Fruit fly (Drosophila melanogaster) whole organism, embryonic: ENCODE data around the gene pros.

ENCODE experiments used
- Atf6 ChIP-seq: fragments of 200-800 bp; sonication (Bioruptor generic); IDR thresholded peaks from 2 replicates; pipeline ENCODE4 v1.3.6; 2022; ENCODE audit warnings: missing biosample characterization, missing genetic modification characterization
- CG10654 ChIP-seq: fragments of 200-800 bp; sonication (Bioruptor generic); optimal IDR thresholded peaks from 2 replicates; lab custom pipeline; 2016; ENCODE audit warnings: missing biosample characterization, missing genetic modification characterization
- CG10979 ChIP-seq: fragments of 200-800 bp; sonication (Bioruptor generic); optimal IDR thresholded peaks from 2 replicates; lab custom pipeline; 2018; ENCODE audit warnings: missing biosample characterization, mild to moderate bottlenecking, missing genetic modification characterization, moderate library complexity
- CG12659 ChIP-seq: fragments of 200-800 bp; sonication (Bioruptor generic); optimal IDR thresholded peaks from 3 replicates; lab custom pipeline; 2017; ENCODE audit warnings: mild to moderate bottlenecking, missing biosample characterization, missing genetic modification reagents, missing genetic modification characterization
- CG12769 ChIP-seq: fragments of 200-800 bp; sonication (Bioruptor generic); optimal IDR thresholded peaks from 2 replicates; lab custom pipeline; 2019; ENCODE audit warnings: missing biosample characterization, mild to moderate bottlenecking, missing genetic modification characterization, moderate library complexity
- CG13287 ChIP-seq: fragments of 200-800 bp; sonication (Bioruptor generic); IDR thresholded peaks from 2 replicates; pipeline ENCODE4 v1.3.6; 2022; ENCODE audit warnings: missing biosample characterization, missing genetic modification characterization; ENCODE audit not compliant: partially characterized antibody
- CG14441 ChIP-seq: fragments of 200-800 bp; sonication (Bioruptor generic); IDR thresholded peaks from 2 replicates; pipeline ENCODE4 v1.3.6; 2022; ENCODE audit warnings: missing biosample characterization, missing genetic modification characterization
- CG16779 ChIP-seq: fragments of 200-800 bp; sonication (Bioruptor generic); IDR thresholded peaks from 2 replicates; pipeline ENCODE4 v1.3.6; 2022; ENCODE audit warnings: missing biosample characterization, missing genetic modification characterization
- CG2202 ChIP-seq: fragments of 200-800 bp; sonication (Bioruptor generic); optimal IDR thresholded peaks from 2 replicates; lab custom pipeline; 2018; ENCODE audit warnings: missing biosample characterization, mild to moderate bottlenecking, missing genetic modification characterization
- CG2875 ChIP-seq: fragments of 200-800 bp; sonication (Bioruptor generic); optimal IDR thresholded peaks from 2 replicates; lab custom pipeline; 2017; ENCODE audit warnings: missing biosample characterization, mild to moderate bottlenecking, missing genetic modification characterization, missing genetic modification reagents
- CG3163 ChIP-seq: fragments of 200-800 bp; sonication (Bioruptor generic); optimal IDR thresholded peaks from 3 replicates; lab custom pipeline; 2016; ENCODE audit warnings: missing biosample characterization, missing genetic modification characterization
- CG6765 ChIP-seq: fragments of 200-800 bp; sonication (Bioruptor generic); optimal IDR thresholded peaks from 3 replicates; lab custom pipeline; 2017; ENCODE audit warnings: missing biosample characterization, mild to moderate bottlenecking, missing genetic modification characterization
- CG8290 ChIP-seq, 3 experiments: fragments of 200-800 bp; sonication (Bioruptor generic); optimal IDR thresholded peaks; 2 replicates each; lab custom pipeline; 2016 to 2019; ENCODE audit warnings: missing biosample characterization in 3 of 3, missing genetic modification characterization in 3 of 3, mild to moderate bottlenecking in 2 of 3, moderate library complexity in 1 of 3
- CG9876 ChIP-seq: fragments of 200-800 bp; sonication (Bioruptor generic); optimal IDR thresholded peaks from 2 replicates; lab custom pipeline; 2016; ENCODE audit warnings: missing biosample characterization, missing genetic modification characterization
- CkIIα-i1 ChIP-seq: fragments of 200-800 bp; sonication (Bioruptor generic); IDR thresholded peaks from 2 replicates; pipeline ENCODE4 v1.3.6; 2022; ENCODE audit warnings: missing biosample characterization, missing genetic modification characterization
- Drgx ChIP-seq: fragments of 200-800 bp; sonication (Bioruptor generic); IDR thresholded peaks from 2 replicates; pipeline ENCODE4 v1.3.6; 2022; ENCODE audit warnings: missing biosample characterization, missing genetic modification characterization
- Ets97D ChIP-seq: fragments of 200-800 bp; sonication (Bioruptor generic); optimal IDR thresholded peaks from 3 replicates; lab custom pipeline; 2016; ENCODE audit warnings: missing biosample characterization, missing genetic modification characterization
- Fer3 ChIP-seq: fragments of 200-800 bp; sonication (Bioruptor generic); optimal IDR thresholded peaks from 2 replicates; lab custom pipeline; 2018; ENCODE audit warnings: missing biosample characterization, mild to moderate bottlenecking, missing genetic modification characterization, moderate library complexity
- H2.0 ChIP-seq: fragments of 200-800 bp; sonication (Bioruptor generic); IDR thresholded peaks from 2 replicates; pipeline ENCODE4 v1.3.6; 2022; ENCODE audit warnings: missing biosample characterization, missing genetic modification characterization
- HLH3B ChIP-seq: fragments of 200-800 bp; sonication (Bioruptor generic); IDR thresholded peaks from 2 replicates; pipeline ENCODE4 v1.3.6; 2022; ENCODE audit warnings: missing biosample characterization, missing genetic modification characterization
- Hand ChIP-seq: fragments of 200-800 bp; sonication (Bioruptor generic); optimal IDR thresholded peaks from 2 replicates; lab custom pipeline; 2017; ENCODE audit warnings: mild to moderate bottlenecking, missing biosample characterization, missing genetic modification reagents, missing genetic modification characterization
- HmgD ChIP-seq: fragments of 200-800 bp; sonication (Bioruptor generic); optimal IDR thresholded peaks from 3 replicates; lab custom pipeline; 2016; ENCODE audit warnings: missing biosample characterization, missing genetic modification characterization
- Myb ChIP-seq: fragments of 200-800 bp; sonication (Bioruptor generic); optimal IDR thresholded peaks from 2 replicates; lab custom pipeline; 2016; ENCODE audit warnings: missing biosample characterization, missing genetic modification characterization
- NC2α ChIP-seq: fragments of 200-800 bp; sonication (Bioruptor generic); optimal IDR thresholded peaks from 2 replicates; lab custom pipeline; 2016; ENCODE audit warnings: missing biosample characterization, missing genetic modification characterization
- Oaz ChIP-seq: fragments of 200-800 bp; sonication (Bioruptor generic); IDR thresholded peaks from 2 replicates; pipeline ENCODE4 v1.3.6; 2022; ENCODE audit warnings: missing biosample characterization, missing genetic modification characterization
- Spps ChIP-seq: fragments of 200-800 bp; sonication (Bioruptor generic); optimal IDR thresholded peaks from 2 replicates; lab custom pipeline; 2018; ENCODE audit warnings: missing biosample characterization, mild to moderate bottlenecking, missing genetic modification characterization
- Sry-β ChIP-seq: fragments of 200-800 bp; sonication (Bioruptor generic); optimal IDR thresholded peaks from 2 replicates; lab custom pipeline; 2018; ENCODE audit warnings: missing biosample characterization, mild to moderate bottlenecking, missing genetic modification characterization, moderate library complexity
- Xrp1 ChIP-seq: fragments of 200-800 bp; sonication (Bioruptor generic); IDR thresholded peaks from 2 replicates; pipeline ENCODE4 v1.3.6; 2022; ENCODE audit warnings: missing biosample characterization, missing genetic modification characterization
- ab ChIP-seq: fragments of 200-800 bp; sonication (Bioruptor generic); optimal IDR thresholded peaks from 2 replicates; lab custom pipeline; 2016; ENCODE audit warnings: missing biosample characterization, missing genetic modification characterization
- ara ChIP-seq: fragments of 200-800 bp; sonication (Bioruptor generic); IDR thresholded peaks from 2 replicates; pipeline ENCODE4 v1.3.6; 2022; ENCODE audit warnings: missing biosample characterization, missing genetic modification characterization
- az2 ChIP-seq: fragments of 200-800 bp; sonication (Bioruptor generic); optimal IDR thresholded peaks from 3 replicates; lab custom pipeline; 2016; ENCODE audit warnings: missing biosample characterization, missing genetic modification characterization
- bigmax ChIP-seq: fragments of 200-800 bp; sonication (Bioruptor generic); optimal IDR thresholded peaks from 2 replicates; lab custom pipeline; 2018; ENCODE audit warnings: missing biosample characterization, mild to moderate bottlenecking, missing genetic modification characterization
- crol ChIP-seq: fragments of 200-800 bp; sonication (Bioruptor generic); IDR thresholded peaks from 2 replicates; pipeline ENCODE4 v1.3.6; 2022; ENCODE audit warnings: missing biosample characterization, missing genetic modification characterization
- dan ChIP-seq: fragments of 200-800 bp; sonication (Bioruptor generic); IDR thresholded peaks from 2 replicates; pipeline ENCODE4 v1.3.6; 2022; ENCODE audit warnings: missing biosample characterization, missing genetic modification characterization
- disco-r ChIP-seq: fragments of 200-800 bp; sonication (Bioruptor generic); optimal IDR thresholded peaks from 2 replicates; lab custom pipeline; 2016; ENCODE audit warnings: missing biosample characterization, missing genetic modification characterization
- grn ChIP-seq: fragments of 200-800 bp; sonication (Bioruptor generic); optimal IDR thresholded peaks from 3 replicates; lab custom pipeline; 2017; ENCODE audit warnings: missing biosample characterization, missing genetic modification characterization
- gsb ChIP-seq: fragments of 200-800 bp; sonication (Bioruptor generic); IDR thresholded peaks from 2 replicates; pipeline ENCODE4 v1.3.6; 2022; ENCODE audit warnings: missing biosample characterization, missing genetic modification characterization
- insv ChIP-seq, 2 experiments: fragments of 200-800 bp; sonication (Bioruptor generic); optimal IDR thresholded peaks; 3 replicates each; lab custom pipeline; 2016 to 2018; ENCODE audit warnings: missing biosample characterization in 2 of 2, missing genetic modification characterization in 2 of 2
- jumu ChIP-seq: fragments of 200-800 bp; sonication (Bioruptor generic); optimal IDR thresholded peaks from 3 replicates; lab custom pipeline; 2016; ENCODE audit warnings: missing biosample characterization, missing genetic modification characterization
- nau ChIP-seq: fragments of 200-800 bp; sonication (Bioruptor generic); optimal IDR thresholded peaks from 3 replicates; lab custom pipeline; 2017; ENCODE audit warnings: missing biosample characterization, mild to moderate bottlenecking, missing genetic modification characterization, missing genetic modification reagents
- nerfin-2 ChIP-seq: fragments of 200-800 bp; sonication (Bioruptor generic); IDR thresholded peaks from 2 replicates; pipeline ENCODE4 v1.3.6; 2022; ENCODE audit warnings: missing biosample characterization, missing genetic modification characterization; ENCODE audit not compliant: partially characterized antibody
- ranshi ChIP-seq: fragments of 200-800 bp; sonication (Bioruptor generic); IDR thresholded peaks from 2 replicates; pipeline ENCODE4 v1.3.6; 2022; ENCODE audit warnings: missing biosample characterization, missing genetic modification characterization
- repo ChIP-seq: fragments of 200-800 bp; sonication (Bioruptor generic); optimal IDR thresholded peaks from 2 replicates; lab custom pipeline; 2016; ENCODE audit warnings: missing biosample characterization, missing genetic modification characterization
- rib ChIP-seq: fragments of 200-800 bp; sonication (Bioruptor generic); IDR thresholded peaks from 2 replicates; pipeline ENCODE4 v1.3.6; 2022; ENCODE audit warnings: missing biosample characterization, missing genetic modification characterization
- sens ChIP-seq: fragments of 200-800 bp; sonication (Bioruptor generic); peaks from one replicate; lab custom pipeline; 2016; ENCODE audit warnings: missing biosample characterization, missing genetic modification characterization
- sens-2 ChIP-seq: fragments of 200-800 bp; sonication (Bioruptor generic); IDR thresholded peaks from 2 replicates; pipeline ENCODE4 v1.3.6; 2022; ENCODE audit warnings: missing biosample characterization, missing genetic modification characterization
- sr ChIP-seq: fragments of 200-800 bp; sonication (Bioruptor generic); IDR thresholded peaks from 3 replicates; pipeline ENCODE4 v1.3.6; 2022; ENCODE audit warnings: missing biosample characterization, missing genetic modification characterization
- stc ChIP-seq: fragments of 200-800 bp; sonication (Bioruptor generic); IDR thresholded peaks from 2 replicates; pipeline ENCODE4 v1.3.6; 2022; ENCODE audit warnings: missing biosample characterization, missing genetic modification characterization
- tio ChIP-seq: fragments of 200-800 bp; sonication (Bioruptor generic); optimal IDR thresholded peaks from 2 replicates; lab custom pipeline; 2017; ENCODE audit warnings: missing biosample characterization, missing genetic modification characterization, inconsistent platforms
- toy ChIP-seq: fragments of 200-800 bp; sonication (Bioruptor generic); IDR thresholded peaks from 2 replicates; pipeline ENCODE4 v1.3.6; 2022; ENCODE audit warnings: missing biosample characterization, missing genetic modification characterization
- unpg ChIP-seq: fragments of 200-800 bp; sonication (Bioruptor generic); optimal IDR thresholded peaks from 3 replicates; lab custom pipeline; 2018; ENCODE audit warnings: missing biosample characterization, mild to moderate bottlenecking, missing genetic modification characterization, moderate library complexity
- vfl ChIP-seq: fragments of 200-800 bp; sonication (Bioruptor generic); optimal IDR thresholded peaks from 2 replicates; lab custom pipeline; 2016; ENCODE audit warnings: missing biosample characterization, missing genetic modification characterization

pros gene

dm6 chr3R:11451207-11451841 is 123.0 kb downstream of the pros start, which contains the start of gene sals (continued):
- no peak for TF ChIP-seq jumu (GFP tag; lab: Kevin White, UChicago)
- TF ChIP-seq CG12769 (tag; lab: Kevin White, UChicago) = peak; percentile 74
- no peak for TF ChIP-seq disco-r (GFP tag; lab: Kevin White, UChicago)
- no peak for TF ChIP-seq CG6765 (GFP tag; lab: Kevin White, UChicago)
- TF ChIP-seq H2.0 (GFP tag; lab: Robert Waterston, UW) = no peak
- TF ChIP-seq nau (GFP tag; lab: Kevin White, UChicago) = peak; percentile 24
- TF ChIP-seq ranshi = no peak
- TF ChIP-seq CG8290 (GFP tag; optimal IDR thresholded peaks at IDR 0.05; lab: Kevin White, UChicago) = no peak
- no peak for TF ChIP-seq CG8290 (tag; optimal IDR thresholded peaks at IDR 0.05; lab: Kevin White, UChicago)
- no peak for TF ChIP-seq sens-2 (GFP tag; lab: Robert Waterston, UW)
- TF ChIP-seq Oaz = no peak
- TF ChIP-seq CG10979 = no peak
- TF ChIP-seq dan (GFP tag; lab: Robert Waterston, UW) = no peak
- TF ChIP-seq grn = no peak
- no peak for TF ChIP-seq CG2202 (tag; lab: Kevin White, UChicago)
- TF ChIP-seq ara (GFP tag; lab: Robert Waterston, UW) = no peak
- TF ChIP-seq CG13287 (GFP tag; lab: Robert Waterston, UW) = no peak
- no peak for TF ChIP-seq HLH3B (GFP tag; lab: Robert Waterston, UW)
- no peak for TF ChIP-seq Spps (tag; lab: Kevin White, UChicago)
- TF ChIP-seq ab (GFP tag; lab: Kevin White, UChicago) = no peak
- TF ChIP-seq Fer3 (tag; lab: Kevin White, UChicago) = no peak
- TF ChIP-seq Xrp1 = no peak
- TF ChIP-seq toy (GFP tag; lab: Robert Waterston, UW) = no peak
- TF ChIP-seq az2 (GFP tag; lab: Kevin White, UChicago) = no peak
- no peak for TF ChIP-seq CG9876 (GFP tag; lab: Kevin White, UChicago)
- TF ChIP-seq repo (GFP tag; lab: Kevin White, UChicago) = no peak
- peak; percentile 49 for TF ChIP-seq crol (GFP tag; lab: Robert Waterston, UW)
- no peak for TF ChIP-seq Drgx
- no peak for TF ChIP-seq CG16779
- no peak for TF ChIP-seq NC2α (GFP tag; lab: Kevin White, UChicago)
- TF ChIP-seq CG2875 (GFP tag; lab: Kevin White, UChicago) = no peak
- no peak for TF ChIP-seq nerfin-2 (GFP tag; lab: Robert Waterston, UW)

dm6 chr3R:11452041-11452440 is 123.8 kb downstream of the pros start:
- TF ChIP-seq bigmax (GFP tag; lab: Kevin White, UChicago) = no peak
- no peak for TF ChIP-seq tio (GFP tag; lab: Kevin White, UChicago)
- TF ChIP-seq gsb = 0 out of 2 replicates have a peak, but pooled peaks have one; percentile 16
- no peak for TF ChIP-seq CG3163 (GFP tag; lab: Kevin White, UChicago)
- no peak for TF ChIP-seq CG6765 (GFP tag; lab: Kevin White, UChicago)
- no peak for TF ChIP-seq Hand (GFP tag; lab: Kevin White, UChicago)
- no peak for TF ChIP-seq CkIIα-i1 (GFP tag; lab: Robert Waterston, UW)
- no peak for TF ChIP-seq rib (GFP tag; lab: Robert Waterston, UW)
- no peak for TF ChIP-seq stc
- no peak for TF ChIP-seq CG12659 (GFP tag; lab: Kevin White, UChicago)
- TF ChIP-seq insv (GFP tag; optimal IDR thresholded peaks at IDR 0.05; lab: Kevin White, UChicago) = no peak
- TF ChIP-seq sr (GFP tag; lab: Robert Waterston, UW) = no peak
- no peak for TF ChIP-seq Sry-β (GFP tag; lab: Kevin White, UChicago)
- TF ChIP-seq CG14441 = 0 out of 2 replicates have a peak, but pooled peaks have one; percentile 8
- no peak for TF ChIP-seq CG10654 (GFP tag; lab: Kevin White, UChicago)
- no peak for TF ChIP-seq vfl (GFP tag; lab: Kevin White, UChicago)
- peak; percentile 7 for TF ChIP-seq Myb (GFP tag; lab: Kevin White, UChicago)
- TF ChIP-seq HmgD = no peak
- TF ChIP-seq Atf6 (GFP tag; lab: Robert Waterston, UW) = no peak
- no peak for TF ChIP-seq unpg (GFP tag; lab: Kevin White, UChicago)
- peak; percentile 58 for TF ChIP-seq sens (GFP tag; lab: Kevin White, UChicago)
- TF ChIP-seq Ets97D (GFP tag; lab: Kevin White, UChicago) = no peak
